Fruit fly (Drosophila melanogaster): Measurements from ENCODE around the gene CG34426.

- TF ChIP-seq bab1 (GFP tag; optimal IDR thresholded peaks at IDR 0.05) = no peak
- TF ChIP-seq toe (GFP tag; optimal IDR thresholded peaks at IDR 0.05) = no peak
- TF ChIP-seq Crg-1 (GFP tag; optimal IDR thresholded peaks at IDR 0.05) = no peak
- TF ChIP-seq Mnt (GFP tag; optimal IDR thresholded peaks at IDR 0.05) = no peak
- no peak for TF ChIP-seq tj (GFP tag; optimal IDR thresholded peaks at IDR 0.05)
- TF ChIP-seq cic (GFP tag; optimal IDR thresholded peaks at IDR 0.05) = no peak
- no peak for TF ChIP-seq CG5204 (GFP tag; optimal IDR thresholded peaks at IDR 0.05)
Measured at dm6 chr3L:8798129-8798528, 4.1 kb upstream of the CG34426 start.

Measured in whole organism, adult.